Worm (Caenorhabditis elegans) whole organism, L1 larva: Measurements from ENCODE around the gene rfk-1.

ENCODE experiments used
- C04F5.9 ChIP-seq: sonication (generic microtip); optimal IDR thresholded peaks from 2 replicates; lab custom pipeline; 2016; ENCODE audit warnings: missing genetic modification characterization, missing compliant biosample characterization
- C34B4.2 ChIP-seq: sonication (generic microtip); optimal IDR thresholded peaks from 2 replicates; lab custom pipeline; 2017; ENCODE audit warnings: mild to moderate bottlenecking, missing genetic modification characterization, missing compliant biosample characterization
- aha-1 ChIP-seq: fragments of 150-350 bp; optimal IDR thresholded peaks from 2 replicates; lab custom pipeline; 2014; ENCODE audit warnings: missing biosample characterization, missing genetic modification characterization
- blmp-1 ChIP-seq: fragments of 150-350 bp; optimal IDR thresholded peaks from 2 replicates; lab custom pipeline; 2014; ENCODE audit warnings: missing biosample characterization, missing genetic modification characterization
- ceh-8 ChIP-seq: fragments of 200-800 bp; sonication (Bioruptor generic); optimal IDR thresholded peaks from 2 replicates; lab custom pipeline; 2018; ENCODE audit warnings: mild to moderate bottlenecking, missing genetic modification characterization, moderate library complexity, missing compliant biosample characterization
- ceh-82 ChIP-seq, 3 experiments: fragments of 150-350 bp in 1 of 3; sonication (generic microtip) in 2 of 3; optimal IDR thresholded peaks; 2 replicates each; lab custom pipeline; 2014 to 2017; ENCODE audit warnings: missing biosample characterization in 3 of 3, missing genetic modification characterization in 3 of 3
- ces-1 ChIP-seq: fragments of 150-350 bp; optimal IDR thresholded peaks from 2 replicates; lab custom pipeline; 2014; ENCODE audit warnings: missing biosample characterization, missing genetic modification reagents, missing genetic modification characterization
- dpl-1 ChIP-seq, 3 experiments: fragments of 150-350 bp in 2 of 3; sonication (generic microtip) in 1 of 3; optimal IDR thresholded peaks; 2 replicates each; lab custom pipeline; 2014 to 2017; ENCODE audit warnings: missing biosample characterization in 3 of 3, missing genetic modification characterization in 3 of 3, missing genetic modification reagents in 3 of 3
- efl-1 ChIP-seq, 4 experiments: fragments of 150-350 bp; optimal IDR thresholded peaks in 3 of 4; peaks in 1 of 4; 1 replicate in 1 of 4; 2 replicates in 3 of 4; lab custom pipeline; 2014; ENCODE audit warnings: missing biosample characterization in 2 of 4, missing genetic modification characterization in 2 of 4, missing genetic modification reagents in 2 of 4
- egl-27 ChIP-seq, 2 experiments: fragments of 150-350 bp in 1 of 2; sonication (generic microtip); optimal IDR thresholded peaks; 3 replicates each; lab custom pipeline; 2017 to 2018; ENCODE audit warnings: missing biosample characterization in 2 of 2, missing genetic modification characterization in 2 of 2, missing genetic modification reagents in 2 of 2
- elt-3 ChIP-seq, 6 experiments: fragments of 150-350 bp in 1 of 6; sonication (generic microtip); optimal IDR thresholded peaks; 2 replicates each; lab custom pipeline; 2017 to 2018; ENCODE audit warnings: missing biosample characterization in 6 of 6, missing genetic modification characterization in 6 of 6, inconsistent platforms in 1 of 6
- ets-5 ChIP-seq: fragments of 200-800 bp; sonication (Bioruptor generic); IDR thresholded peaks from 2 replicates; pipeline ENCODE4 v1.3.6; 2022; ENCODE audit warnings: missing genetic modification characterization, missing compliant biosample characterization
- fkh-10 ChIP-seq: sonication (generic microtip); optimal IDR thresholded peaks from 2 replicates; lab custom pipeline; 2017; ENCODE audit warnings: missing biosample characterization, missing genetic modification reagents, missing genetic modification characterization
- fkh-4 ChIP-seq: sonication (generic microtip); optimal IDR thresholded peaks from 2 replicates; lab custom pipeline; 2016; ENCODE audit warnings: missing compliant biosample characterization, missing genetic modification characterization, borderline replicate concordance
- fkh-8 ChIP-seq: sonication (generic microtip); optimal IDR thresholded peaks from 2 replicates; lab custom pipeline; 2016; ENCODE audit warnings: mild to moderate bottlenecking, missing genetic modification characterization, missing compliant biosample characterization
- fos-1 ChIP-seq: fragments of 150-350 bp; optimal IDR thresholded peaks from 2 replicates; lab custom pipeline; 2014; ENCODE audit warnings: missing biosample characterization, missing genetic modification characterization
- hlh-4 ChIP-seq: sonication (generic microtip); optimal IDR thresholded peaks from 2 replicates; lab custom pipeline; 2016; ENCODE audit warnings: mild to moderate bottlenecking, missing genetic modification characterization, missing compliant biosample characterization
- hpl-2 ChIP-seq: fragments of 150-350 bp; optimal IDR thresholded peaks from 2 replicates; lab custom pipeline; 2014; ENCODE audit warnings: missing biosample characterization, missing genetic modification reagents, missing genetic modification characterization
- isw-1 ChIP-seq: fragments of 200-800 bp; sonication (Bioruptor generic); IDR thresholded peaks from 2 replicates; pipeline ENCODE4 v1.3.6; 2022; ENCODE audit warnings: missing genetic modification characterization, missing compliant biosample characterization
- lin-14 ChIP-seq: fragments of 200-800 bp; sonication (Bioruptor generic); optimal IDR thresholded peaks from 2 replicates; lab custom pipeline; 2018; ENCODE audit warnings: mild to moderate bottlenecking, missing genetic modification characterization, moderate library complexity, missing compliant biosample characterization
- lin-35 ChIP-seq, 2 experiments: fragments of 150-350 bp; optimal IDR thresholded peaks; 2 replicates each; lab custom pipeline; 2014; ENCODE audit warnings: missing biosample characterization in 2 of 2, missing genetic modification characterization in 2 of 2, missing genetic modification reagents in 2 of 2
- lsy-2 ChIP-seq, 2 experiments: fragments of 150-350 bp; optimal IDR thresholded peaks; 2 replicates each; lab custom pipeline; 2014; ENCODE audit warnings: missing biosample characterization in 2 of 2, missing genetic modification characterization in 2 of 2
- mab-9 ChIP-seq: fragments of 200-800 bp; sonication (Bioruptor generic); IDR thresholded peaks from 2 replicates; pipeline ENCODE4 v1.3.6; 2022; ENCODE audit warnings: missing genetic modification reagents, missing genetic modification characterization, missing compliant biosample characterization
- mdl-1 ChIP-seq, 2 experiments: fragments of 150-350 bp; optimal IDR thresholded peaks; 2 replicates each; lab custom pipeline; 2014 to 2017; ENCODE audit warnings: missing biosample characterization in 2 of 2, missing genetic modification characterization in 2 of 2, inconsistent platforms in 1 of 2
- mep-1 ChIP-seq: fragments of 150-350 bp; optimal IDR thresholded peaks from 2 replicates; lab custom pipeline; 2014; ENCODE audit warnings: missing biosample characterization, missing genetic modification characterization
- nhr-20 ChIP-seq: sonication (generic microtip); optimal IDR thresholded peaks from 2 replicates; lab custom pipeline; 2016; ENCODE audit warnings: mild to moderate bottlenecking, missing genetic modification characterization, missing compliant biosample characterization
- nhr-47 ChIP-seq: sonication (generic microtip); optimal IDR thresholded peaks from 2 replicates; lab custom pipeline; 2016; ENCODE audit warnings: mild to moderate bottlenecking, missing genetic modification characterization, moderate library complexity, missing compliant biosample characterization
- nhr-76 ChIP-seq: sonication (generic microtip); optimal IDR thresholded peaks from 2 replicates; lab custom pipeline; 2017; ENCODE audit warnings: missing biosample characterization, missing genetic modification characterization
- nhr-84 ChIP-seq: sonication (generic microtip); optimal IDR thresholded peaks from 2 replicates; lab custom pipeline; 2017; ENCODE audit warnings: missing biosample characterization, missing genetic modification characterization
- nhr-90 ChIP-seq: sonication (generic microtip); optimal IDR thresholded peaks from 2 replicates; lab custom pipeline; 2016; ENCODE audit warnings: mild to moderate bottlenecking, missing genetic modification characterization, missing compliant biosample characterization; ENCODE audit not compliant: poor library complexity
- pag-3 ChIP-seq: sonication (generic microtip); optimal IDR thresholded peaks from 2 replicates; lab custom pipeline; 2017; ENCODE audit warnings: missing genetic modification characterization, mild to moderate bottlenecking, missing compliant biosample characterization, antibody characterized with exemption, borderline replicate concordance; ENCODE audit not compliant: insufficient read depth
- rnt-1 ChIP-seq: sonication (generic microtip); optimal IDR thresholded peaks from 2 replicates; lab custom pipeline; 2016; ENCODE audit warnings: mild to moderate bottlenecking, missing genetic modification characterization, moderate library complexity, missing compliant biosample characterization
- skn-1 ChIP-seq: fragments of 150-350 bp; optimal IDR thresholded peaks from 2 replicates; lab custom pipeline; 2014; ENCODE audit warnings: missing biosample characterization, missing genetic modification characterization
- snpc-4 ChIP-seq: fragments of 150-350 bp; optimal IDR thresholded peaks from 2 replicates; lab custom pipeline; 2014; ENCODE audit warnings: missing biosample characterization, missing genetic modification characterization
- sox-4 ChIP-seq: sonication (generic microtip); optimal IDR thresholded peaks from 2 replicates; lab custom pipeline; 2016; ENCODE audit warnings: missing genetic modification characterization, missing compliant biosample characterization
- sup-37 ChIP-seq: fragments of 200-800 bp; sonication (Bioruptor generic); optimal IDR thresholded peaks from 2 replicates; lab custom pipeline; 2018; ENCODE audit warnings: mild to moderate bottlenecking, missing genetic modification characterization, missing compliant biosample characterization
- swsn-7 ChIP-seq: sonication (generic microtip); optimal IDR thresholded peaks from 2 replicates; lab custom pipeline; 2016; ENCODE audit warnings: missing genetic modification characterization, missing compliant biosample characterization
- tbx-2 ChIP-seq: sonication (generic microtip); optimal IDR thresholded peaks from 2 replicates; lab custom pipeline; 2016; ENCODE audit warnings: missing genetic modification characterization, missing compliant biosample characterization
- tlp-1 ChIP-seq: fragments of 150-350 bp; optimal IDR thresholded peaks from 2 replicates; lab custom pipeline; 2014; ENCODE audit warnings: missing biosample characterization, missing genetic modification characterization
- unc-30 ChIP-seq: sonication (generic microtip); optimal IDR thresholded peaks from 2 replicates; lab custom pipeline; 2017; ENCODE audit warnings: missing biosample characterization, missing genetic modification characterization
- unc-62 ChIP-seq: fragments of 150-350 bp; optimal IDR thresholded peaks from 2 replicates; lab custom pipeline; 2014; ENCODE audit warnings: missing biosample characterization, missing genetic modification reagents, missing genetic modification characterization
- vab-15 ChIP-seq: sonication (generic microtip); optimal IDR thresholded peaks from 2 replicates; lab custom pipeline; 2017; ENCODE audit warnings: missing genotype, mild to moderate bottlenecking, missing genetic modification characterization, missing compliant biosample characterization
- xbp-1 ChIP-seq: sonication (generic microtip); optimal IDR thresholded peaks from 2 replicates; lab custom pipeline; 2016; ENCODE audit warnings: missing genetic modification characterization, missing compliant biosample characterization
- zip-4 ChIP-seq: fragments of 200-800 bp; sonication (Bioruptor generic); optimal IDR thresholded peaks from 2 replicates; lab custom pipeline; 2018; ENCODE audit warnings: mild to moderate bottlenecking, missing genetic modification characterization, moderate library complexity, missing compliant biosample characterization

The rfk-1 gene

ce11 chrIV:10425129-10425528 lies 15.9 kb upstream of the rfk-1 start (continued):
- peak; percentile 22 for TF ChIP-seq nhr-20 (tag; lab: Kevin White, UChicago)
- TF ChIP-seq egl-27 (tag; optimal IDR thresholded peaks at IDR 0.05; lab: Kevin White, UChicago), result no peak
- no peak for TF ChIP-seq tbx-2 (tag; lab: Kevin White, UChicago)
- TF ChIP-seq mdl-1 (tag; optimal IDR thresholded peaks at IDR 0.05; lab: Kevin White, UChicago), result no peak
- peak; percentile 1 for TF ChIP-seq swsn-7 (tag; lab: Kevin White, UChicago)
- peak in 2 of 3 experiments; percentile 36 to 39 for TF ChIP-seq dpl-1 (GFP tag; optimal IDR thresholded peaks at IDR 0.05; lab: Kevin White, UChicago)
- no peak for TF ChIP-seq hpl-2 (GFP tag; lab: Kevin White, UChicago)
- TF ChIP-seq nhr-47 (tag; lab: Kevin White, UChicago), result no peak
- TF ChIP-seq ceh-82 (tag; optimal IDR thresholded peaks at IDR 0.05; lab: Kevin White, UChicago), result peak in 1 of 3 experiments; percentile 5
- peak; percentile 25 for TF ChIP-seq fkh-10 (GFP tag; lab: Kevin White, UChicago)
- TF ChIP-seq rnt-1, result peak; percentile 49
- TF ChIP-seq nhr-76 (tag; lab: Kevin White, UChicago), result no peak
- no peak for TF ChIP-seq hlh-4
- peak; percentile 19 to 61 for TF ChIP-seq lsy-2 (tag; optimal IDR thresholded peaks at IDR 0.05; lab: Kevin White, UChicago)
- TF ChIP-seq lin-14 (GFP tag; lab: Kevin White, UChicago), result peak; percentile 38
- no peak for TF ChIP-seq ces-1 (GFP tag; lab: Kevin White, UChicago)
- TF ChIP-seq snpc-4 (tag; lab: Kevin White, UChicago), result no peak
- no peak for TF ChIP-seq zip-4 (GFP tag; lab: Kevin White, UChicago)
- no peak for TF ChIP-seq elt-3 (tag; optimal IDR thresholded peaks at IDR 0.05; lab: Kevin White, UChicago)
- no peak for TF ChIP-seq isw-1 (GFP tag; lab: Robert Waterston, UW)
- no peak for TF ChIP-seq nhr-90 (tag; lab: Kevin White, UChicago)
- peak; percentile 4 for TF ChIP-seq xbp-1 (tag; lab: Kevin White, UChicago)
- TF ChIP-seq aha-1, result no peak
- TF ChIP-seq sup-37 (GFP tag; lab: Kevin White, UChicago), result no peak
- no peak for TF ChIP-seq ceh-8 (GFP tag; lab: Kevin White, UChicago)
- TF ChIP-seq lin-35 (GFP tag; optimal IDR thresholded peaks at IDR 0.05; lab: Kevin White, UChicago), result peak; percentile 5 to 51
- peak; percentile 5 for TF ChIP-seq skn-1 (tag; lab: Kevin White, UChicago)
- peak; percentile 23 to 44 for TF ChIP-seq efl-1 (optimal IDR thresholded peaks at IDR 0.05; lab: Kevin White, UChicago)
- TF ChIP-seq efl-1 (GFP tag; optimal IDR thresholded peaks at IDR 0.05 in 1 of 2; lab: Kevin White, UChicago), result no peak
- peak; percentile 7 for TF ChIP-seq blmp-1 (tag; lab: Kevin White, UChicago)
- TF ChIP-seq mep-1 (tag; lab: Kevin White, UChicago), result peak; percentile 34
- TF ChIP-seq C04F5.9 (tag; lab: Kevin White, UChicago), result no peak
- TF ChIP-seq mab-9, result no peak
- no peak for TF ChIP-seq unc-30 (tag; lab: Kevin White, UChicago)

- TF ChIP-seq ces-1 (GFP tag; lab: Kevin White, UChicago) (no peak), fkh-8 (tag; lab: Kevin White, UChicago) (no peak), vab-15 (tag; lab: Kevin White, UChicago) (no peak), tlp-1 (tag; lab: Kevin White, UChicago) (no peak), sox-4 (tag; lab: Kevin White, UChicago) (no peak), fkh-10 (GFP tag; lab: Kevin White, UChicago) (no peak), rnt-1 (no peak), fkh-4 (tag; lab: Kevin White, UChicago) (no peak), elt-3 (tag; optimal IDR thresholded peaks at IDR 0.05; lab: Kevin White, UChicago) (no peak), ets-5 (GFP tag; lab: Robert Waterston, UW) (no peak), C34B4.2 (no peak), C04F5.9 (tag; lab: Kevin White, UChicago) (no peak), lin-35 (GFP tag; optimal IDR thresholded peaks at IDR 0.05; lab: Kevin White, UChicago) (no peak), fos-1 (tag; lab: Kevin White, UChicago) (no peak), nhr-84 (tag; lab: Kevin White, UChicago) (no peak), pag-3 (no peak), hpl-2 (GFP tag; lab: Kevin White, UChicago) (no peak), unc-62 (GFP tag; lab: Kevin White, UChicago) (no peak), mab-9 (no peak)
Observed at ce11 chrIV:10424535-10424934, 15.3 kb upstream of the rfk-1 start, which contains the start of gene F13B12.1. Gene F13B12.1 (minus strand): TSS chrIV:10424635.
